Worm (Caenorhabditis elegans) whole organism, young adult: Measurements from ENCODE around the gene cdh-5.

Experiments
- B0019.2 ChIP-seq: fragments of 200-800 bp; sonication (Bioruptor generic); conservative IDR thresholded peaks from 2 replicates; pipeline ENCODE4 v1.3.6; 2022; ENCODE audit warnings: missing genetic modification reagents, missing genetic modification characterization, missing compliant biosample characterization
- B0035.1 ChIP-seq: sonication (generic microtip); optimal IDR thresholded peaks from 2 replicates; lab custom pipeline; 2016; ENCODE audit warnings: missing genetic modification characterization, mild to moderate bottlenecking, missing compliant biosample characterization, missing genotype, missing genetic modification reagents
- B0336.3 ChIP-seq: fragments of 200-800 bp; sonication (Bioruptor generic); IDR thresholded peaks from 2 replicates; pipeline ENCODE4 v1.3.6; 2022; ENCODE audit warnings: missing genetic modification characterization, missing compliant biosample characterization
- D2030.7 ChIP-seq: fragments of 200-800 bp; sonication (Bioruptor generic); IDR thresholded peaks from 2 replicates; pipeline ENCODE4 v1.3.6; 2022; ENCODE audit warnings: missing genetic modification reagents, missing genetic modification characterization, missing compliant biosample characterization
- F55B11.4 ChIP-seq: sonication (generic microtip); optimal IDR thresholded peaks from 2 replicates; lab custom pipeline; 2016; ENCODE audit warnings: missing compliant biosample characterization, missing genetic modification characterization, borderline replicate concordance; ENCODE audit not compliant: insufficient read depth
- K11D2.4 ChIP-seq: fragments of 200-800 bp; sonication (Bioruptor generic); IDR thresholded peaks from 2 replicates; pipeline ENCODE4 v1.3.6; 2022; ENCODE audit warnings: missing genetic modification reagents, missing genetic modification characterization, missing compliant biosample characterization
- K12H6.12 ChIP-seq: fragments of 200-800 bp; sonication (Bioruptor generic); optimal IDR thresholded peaks from 2 replicates; lab custom pipeline; 2018; ENCODE audit warnings: mild to moderate bottlenecking, missing genetic modification characterization, missing compliant biosample characterization
- Y53G8AR.9 ChIP-seq: fragments of 200-800 bp; sonication (Bioruptor generic); conservative IDR thresholded peaks from 2 replicates; pipeline ENCODE4 v1.3.6; 2022; ENCODE audit warnings: missing genetic modification reagents, missing genetic modification characterization, missing compliant biosample characterization
- Y95B8A.8 ChIP-seq: fragments of 200-800 bp; sonication (Bioruptor generic); IDR thresholded peaks from 2 replicates; pipeline ENCODE4 v1.3.6; 2022; ENCODE audit warnings: missing genetic modification reagents, missing genetic modification characterization, missing compliant biosample characterization
- ZK185.1 ChIP-seq: sonication (generic microtip); optimal IDR thresholded peaks from 2 replicates; lab custom pipeline; 2016; ENCODE audit warnings: mild to moderate bottlenecking, missing genetic modification characterization, missing compliant biosample characterization; ENCODE audit not compliant: poor library complexity, severe bottlenecking
- akir-1 ChIP-seq: fragments of 200-800 bp; sonication (Bioruptor generic); optimal IDR thresholded peaks from 2 replicates; lab custom pipeline; 2018; ENCODE audit warnings: mild to moderate bottlenecking, missing genetic modification characterization, moderate library complexity, missing compliant biosample characterization
- attf-5 ChIP-seq: fragments of 200-800 bp; sonication (Bioruptor generic); optimal IDR thresholded peaks from 2 replicates; lab custom pipeline; 2018; ENCODE audit warnings: mild to moderate bottlenecking, missing genetic modification characterization, missing compliant biosample characterization
- bed-1 ChIP-seq: fragments of 200-800 bp; sonication (Bioruptor generic); IDR thresholded peaks from 2 replicates; pipeline ENCODE4 v1.3.6; 2022; ENCODE audit warnings: missing genetic modification reagents, missing genetic modification characterization, missing compliant biosample characterization
- cebp-1 ChIP-seq, 2 experiments: fragments of 200-800 bp in 1 of 2; sonication (Bioruptor generic) in 1 of 2; sonication (generic microtip) in 1 of 2; IDR thresholded peaks in 1 of 2; optimal IDR thresholded peaks in 1 of 2; 2 replicates each; pipeline versions ENCODE4 v1.3.6 to Lab custom; 2017 to 2022; ENCODE audit warnings: missing compliant biosample characterization in 2 of 2, missing genetic modification characterization in 2 of 2, mild to moderate bottlenecking in 1 of 2, missing genetic modification reagents in 1 of 2, moderate library complexity in 1 of 2
- ceh-100 ChIP-seq: fragments of 200-800 bp; sonication (Bioruptor generic); IDR thresholded peaks from 2 replicates; pipeline ENCODE4 v1.3.6; 2022; ENCODE audit warnings: missing genetic modification reagents, missing genetic modification characterization, missing compliant biosample characterization
- ceh-91 ChIP-seq: fragments of 200-800 bp; sonication (Bioruptor generic); IDR thresholded peaks from 2 replicates; pipeline ENCODE4 v1.3.6; 2022; ENCODE audit warnings: missing genetic modification reagents, missing genetic modification characterization, missing compliant biosample characterization
- die-1 ChIP-seq: sonication (generic microtip); optimal IDR thresholded peaks from 2 replicates; lab custom pipeline; 2016; ENCODE audit warnings: missing genotype, mild to moderate bottlenecking, missing genetic modification characterization, missing compliant biosample characterization
- dox-1 ChIP-seq: fragments of 200-800 bp; sonication (Bioruptor generic); IDR thresholded peaks from 2 replicates; pipeline ENCODE4 v1.3.6; 2022; ENCODE audit warnings: missing genetic modification reagents, missing genetic modification characterization, missing compliant biosample characterization
- dpff-1 ChIP-seq: sonication (generic microtip); optimal IDR thresholded peaks from 2 replicates; lab custom pipeline; 2017; ENCODE audit warnings: mild to moderate bottlenecking, missing genetic modification characterization, missing compliant biosample characterization
- dpl-1 ChIP-seq: fragments of 150-350 bp; optimal IDR thresholded peaks from 2 replicates; lab custom pipeline; 2014; ENCODE audit warnings: missing biosample characterization, missing genetic modification reagents, missing genetic modification characterization
- efl-1 ChIP-seq: fragments of 150-350 bp; optimal IDR thresholded peaks from 2 replicates; lab custom pipeline; 2014; ENCODE audit warnings: missing biosample characterization, missing genetic modification reagents, missing genetic modification characterization
- egl-18 ChIP-seq: fragments of 200-800 bp; sonication (Bioruptor generic); IDR thresholded peaks from 2 replicates; pipeline ENCODE4 v1.3.6; 2022; ENCODE audit warnings: missing genetic modification reagents, missing genetic modification characterization, missing compliant biosample characterization
- ekl-4 ChIP-seq: fragments of 200-800 bp; sonication (Bioruptor generic); IDR thresholded peaks from 2 replicates; pipeline ENCODE4 v1.3.6; 2022; ENCODE audit warnings: missing genetic modification reagents, missing genetic modification characterization, missing compliant biosample characterization
- hmg-1.2 ChIP-seq: fragments of 200-800 bp; sonication (Bioruptor generic); IDR thresholded peaks from 2 replicates; pipeline ENCODE4 v1.3.6; 2022; ENCODE audit warnings: missing genetic modification reagents, missing genetic modification characterization, missing compliant biosample characterization
- hsf-1 ChIP-seq: fragments of 200-800 bp; sonication (Bioruptor generic); IDR thresholded peaks from 2 replicates; pipeline ENCODE4 v1.3.6; 2022; ENCODE audit warnings: missing genetic modification reagents, missing genetic modification characterization, missing compliant biosample characterization
- lin-26 ChIP-seq: fragments of 200-800 bp; sonication (Bioruptor generic); IDR thresholded peaks from 2 replicates; pipeline ENCODE4 v1.3.6; 2022; ENCODE audit warnings: missing genetic modification reagents, missing genetic modification characterization, missing compliant biosample characterization
- lin-35 ChIP-seq, 3 experiments: fragments of 150-350 bp in 2 of 3; sonication (generic microtip) in 1 of 3; optimal IDR thresholded peaks; 2 replicates each; lab custom pipeline; 2014 to 2018; ENCODE audit warnings: missing biosample characterization in 3 of 3, missing genetic modification characterization in 3 of 3, missing genetic modification reagents in 3 of 3
- lin-40 ChIP-seq: sonication (generic microtip); optimal IDR thresholded peaks from 2 replicates; lab custom pipeline; 2016; ENCODE audit warnings: missing genetic modification characterization, mild to moderate bottlenecking, missing compliant biosample characterization, missing genotype, missing genetic modification reagents
- lsy-27 ChIP-seq: sonication (generic microtip); optimal IDR thresholded peaks from 2 replicates; lab custom pipeline; 2017; ENCODE audit warnings: missing genetic modification characterization, mild to moderate bottlenecking, missing compliant biosample characterization, antibody characterized with exemption, missing genotype, borderline replicate concordance; ENCODE audit not compliant: insufficient read depth
- madf-3 ChIP-seq: fragments of 200-800 bp; sonication (Bioruptor generic); IDR thresholded peaks from 2 replicates; pipeline ENCODE4 v1.3.6; 2022; ENCODE audit warnings: missing genetic modification reagents, missing genetic modification characterization, missing compliant biosample characterization
- mcd-1 ChIP-seq: fragments of 200-800 bp; sonication (Bioruptor generic); IDR thresholded peaks from 2 replicates; pipeline ENCODE4 v1.3.6; 2022; ENCODE audit warnings: missing genetic modification reagents, missing genetic modification characterization, missing compliant biosample characterization
- nhr-120 ChIP-seq: fragments of 200-800 bp; sonication (Bioruptor generic); IDR thresholded peaks from 2 replicates; pipeline ENCODE4 v1.3.6; 2022; ENCODE audit warnings: missing genetic modification characterization, missing compliant biosample characterization
- nhr-179 ChIP-seq: sonication (generic microtip); optimal IDR thresholded peaks from 2 replicates; lab custom pipeline; 2016; ENCODE audit warnings: mild to moderate bottlenecking, missing genetic modification characterization, missing compliant biosample characterization
- nhr-80 ChIP-seq: sonication (generic microtip); optimal IDR thresholded peaks from 2 replicates; lab custom pipeline; 2016; ENCODE audit warnings: missing genetic modification characterization, missing compliant biosample characterization
- nhr-90 ChIP-seq: sonication (generic microtip); optimal IDR thresholded peaks from 2 replicates; lab custom pipeline; 2016; ENCODE audit warnings: missing genotype, mild to moderate bottlenecking, missing genetic modification characterization, missing compliant biosample characterization
- rcor-1 ChIP-seq: fragments of 200-800 bp; sonication (Bioruptor generic); IDR thresholded peaks from 2 replicates; pipeline ENCODE4 v1.3.6; 2022; ENCODE audit warnings: missing genetic modification reagents, missing genetic modification characterization, missing compliant biosample characterization
- snpc-3.4 ChIP-seq: sonication (generic microtip); optimal IDR thresholded peaks from 2 replicates; lab custom pipeline; 2017; ENCODE audit warnings: missing genetic modification characterization, mild to moderate bottlenecking, missing compliant biosample characterization, antibody characterized with exemption, moderate library complexity, missing genotype, missing genetic modification reagents
- snpc-4 ChIP-seq, 5 experiments: fragments of 150-350 bp in 1 of 5; sonication (generic microtip) in 4 of 5; optimal IDR thresholded peaks; 2 replicates each; lab custom pipeline; 2014 to 2018; ENCODE audit warnings: missing genetic modification characterization in 5 of 5, missing biosample characterization in 3 of 5, antibody characterized with exemption in 2 of 5, mild to moderate bottlenecking in 2 of 5, missing compliant biosample characterization in 2 of 5, missing genotype in 2 of 5, moderate library complexity in 2 of 5, missing genetic modification reagents in 1 of 5
- tbp1 ChIP-seq: fragments of 200-800 bp; sonication (Bioruptor generic); optimal IDR thresholded peaks from 2 replicates; lab custom pipeline; 2018; ENCODE audit warnings: mild to moderate bottlenecking, missing genetic modification characterization, missing compliant biosample characterization
- tlf-1 ChIP-seq: fragments of 200-800 bp; sonication (Bioruptor generic); optimal IDR thresholded peaks from 2 replicates; lab custom pipeline; 2018; ENCODE audit warnings: mild to moderate bottlenecking, missing genetic modification characterization, missing compliant biosample characterization
- unc-130 ChIP-seq: sonication (generic microtip); optimal IDR thresholded peaks from 2 replicates; lab custom pipeline; 2016; ENCODE audit warnings: missing genetic modification reagents, missing genetic modification characterization, missing compliant biosample characterization
- xnd-1 ChIP-seq: sonication (generic microtip); optimal IDR thresholded peaks from 2 replicates; lab custom pipeline; 2016; ENCODE audit warnings: missing genotype, missing genetic modification reagents, missing genetic modification characterization, missing compliant biosample characterization
- zfh-2 ChIP-seq: fragments of 200-800 bp; sonication (Bioruptor generic); conservative IDR thresholded peaks from 2 replicates; pipeline ENCODE4 v1.3.6; 2022; ENCODE audit warnings: missing genetic modification reagents, missing genetic modification characterization, missing compliant biosample characterization
- zim-3 ChIP-seq: sonication (generic microtip); optimal IDR thresholded peaks from 2 replicates; lab custom pipeline; 2017; ENCODE audit warnings: mild to moderate bottlenecking, missing genetic modification characterization, moderate library complexity, missing compliant biosample characterization
- ztf-25 ChIP-seq: fragments of 200-800 bp; sonication (Bioruptor generic); IDR thresholded peaks from 2 replicates; pipeline ENCODE4 v1.3.6; 2022; ENCODE audit warnings: missing genetic modification reagents, missing genetic modification characterization, missing compliant biosample characterization

The cdh-5 gene

DNA sequence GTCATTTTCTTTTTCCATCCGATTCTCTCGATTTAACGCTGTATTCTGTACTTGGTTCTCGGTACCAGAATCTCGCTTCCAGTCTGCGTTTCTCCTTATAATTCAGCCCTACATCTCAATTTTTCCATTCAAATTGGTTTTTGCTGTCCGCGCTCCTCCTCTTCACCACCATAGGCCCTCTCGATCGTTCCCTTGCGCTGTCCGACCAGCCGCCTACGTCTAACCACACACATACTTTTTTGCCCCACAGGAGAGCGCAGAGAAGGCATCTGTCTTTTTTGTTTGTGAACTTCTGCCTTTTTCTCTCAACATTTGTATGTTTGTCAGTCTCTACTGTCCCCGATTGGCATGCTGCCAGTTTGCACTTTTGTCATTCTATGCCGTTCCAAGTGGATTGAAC, 41.4 kb upstream of the cdh-5 start, which contains the start of gene F42A9.11:
TSS of gene F42A9.11 (plus strand) at position 310 of the 400 bp plus-strand sequence.
- TF ChIP-seq lin-35 (GFP tag; optimal IDR thresholded peaks at IDR 0.05; lab: Kevin White, UChicago), result no peak
- TF ChIP-seq mcd-1, result peak; percentile 35
- no peak for TF ChIP-seq xnd-1 (tag; lab: Kevin White, UChicago)
- no peak for TF ChIP-seq snpc-3.4 (tag; lab: Kevin White, UChicago)
- TF ChIP-seq dox-1, result peak; percentile 29; the same call in 1 of the 2 replicates
- TF ChIP-seq ztf-25 (GFP tag; lab: Robert Waterston, UW), result 0 out of 2 replicates have a peak, but pooled peaks have one; percentile 17
- TF ChIP-seq efl-1 (GFP tag; lab: Kevin White, UChicago), result no peak
- TF ChIP-seq lin-40 (tag; lab: Kevin White, UChicago), result peak; percentile 12
- peak; percentile 62; the same call in 1 of the 2 replicates for TF ChIP-seq lin-26
- TF ChIP-seq K12H6.12, result no peak
- TF ChIP-seq egl-18 (GFP tag; lab: Robert Waterston, UW), result no peak
- TF ChIP-seq dpl-1 (GFP tag; lab: Kevin White, UChicago), result no peak
- TF ChIP-seq B0336.3, result 0 out of 2 replicates have a peak, but pooled peaks have one; percentile 28
- TF ChIP-seq ekl-4 (GFP tag; lab: Robert Waterston, UW), result peak; percentile 35; the same call in 1 of the 2 replicates
- TF ChIP-seq zfh-2 (GFP tag; lab: Robert Waterston, UW), result peak; percentile 89
- no peak for TF ChIP-seq ZK185.1
- no peak for TF ChIP-seq B0035.1 (tag; lab: Kevin White, UChicago)
- TF ChIP-seq cebp-1 (GFP tag; IDR thresholded peaks at IDR 0.05; lab: Robert Waterston, UW), result no peak
- TF ChIP-seq cebp-1 (tag; optimal IDR thresholded peaks at IDR 0.05; lab: Kevin White, UChicago), result peak; percentile 31
- TF ChIP-seq attf-5, result peak; percentile 47
- TF ChIP-seq die-1, result peak; percentile 14
- TF ChIP-seq K11D2.4 (GFP tag; lab: Robert Waterston, UW), result peak; percentile 31; the same call in 1 of the 2 replicates
- no peak for TF ChIP-seq D2030.7
- TF ChIP-seq ceh-100 (GFP tag; lab: Robert Waterston, UW), result no peak
- TF ChIP-seq nhr-80 (tag; lab: Kevin White, UChicago), result peak; percentile 30
- TF ChIP-seq snpc-4 (GFP tag; optimal IDR thresholded peaks at IDR 0.05; lab: Kevin White, UChicago), result no peak
- TF ChIP-seq snpc-4 (tag; optimal IDR thresholded peaks at IDR 0.05; lab: Kevin White, UChicago), result peak in 3 of 4 experiments; percentile 9 to 29 (median 11)
- peak; percentile 12 for TF ChIP-seq zim-3
- no peak for TF ChIP-seq rcor-1 (GFP tag; lab: Robert Waterston, UW)
- TF ChIP-seq ceh-91 (GFP tag; lab: Robert Waterston, UW), result no peak
- no peak for TF ChIP-seq nhr-179 (tag; lab: Kevin White, UChicago)
- no peak for TF ChIP-seq F55B11.4

DNA sequence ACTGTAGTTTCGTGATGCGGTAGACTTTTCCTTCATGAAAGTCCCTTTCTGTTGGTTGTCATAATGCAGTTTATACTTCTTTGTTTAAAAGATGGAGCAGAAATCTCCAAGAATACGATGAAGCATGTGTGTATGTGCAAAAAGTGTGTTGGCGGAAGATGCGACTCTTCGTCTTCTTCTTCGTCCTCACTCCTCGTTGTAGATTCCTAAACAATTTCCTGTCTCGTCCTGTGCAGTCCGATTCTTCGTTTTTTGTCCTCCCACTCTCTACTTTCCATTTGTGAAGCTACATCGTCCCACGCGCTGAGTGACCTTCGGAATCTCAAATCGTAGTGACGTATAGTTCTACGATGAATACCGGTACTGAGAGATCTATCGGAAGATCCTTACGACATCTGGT, 40.5 kb upstream of the cdh-5 start:
- TF ChIP-seq Y53G8AR.9 (GFP tag; lab: Robert Waterston, UW) (0 out of 2 replicates have a peak, but pooled peaks have one; percentile 25), cebp-1 (GFP tag; IDR thresholded peaks at IDR 0.05; lab: Robert Waterston, UW) (no peak), cebp-1 (tag; optimal IDR thresholded peaks at IDR 0.05; lab: Kevin White, UChicago) (no peak)

DNA sequence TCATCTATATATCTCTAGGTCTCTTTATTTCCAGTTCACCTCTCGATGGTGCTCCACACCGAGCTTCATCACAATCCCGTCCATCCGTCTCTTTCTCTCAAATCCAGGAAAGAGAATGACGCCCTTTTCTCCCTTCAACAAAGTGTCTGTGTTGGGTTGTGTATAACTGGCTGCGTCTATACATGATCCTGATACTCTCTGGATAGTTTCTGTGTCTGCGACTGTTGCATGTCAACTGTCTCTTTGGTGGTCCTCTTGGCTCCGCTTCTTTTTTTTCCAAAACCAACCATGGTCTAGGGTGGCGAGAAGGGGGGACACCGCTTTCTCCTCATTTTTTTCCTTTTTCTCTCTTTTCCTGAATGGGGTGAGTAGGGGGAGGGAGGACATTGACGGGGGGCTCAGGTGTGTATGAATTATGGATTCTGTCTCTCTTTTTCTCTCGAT, 39.1 kb upstream of the cdh-5 start:
- TF ChIP-seq B0035.1 (tag; lab: Kevin White, UChicago) (no peak), nhr-90 (tag; lab: Kevin White, UChicago) (no peak), nhr-120 (GFP tag; lab: Robert Waterston, UW) (no peak), hmg-1.2 (GFP tag; lab: Robert Waterston, UW) (peak; percentile 58; the same call in 1 of the 2 replicates), B0019.2 (no peak), unc-130 (GFP tag; lab: Kevin White, UChicago) (no peak), tlf-1 (GFP tag; lab: Kevin White, UChicago) (no peak), akir-1 (GFP tag; lab: Kevin White, UChicago) (no peak), Y95B8A.8 (GFP tag; lab: Robert Waterston, UW) (no peak), snpc-3.4 (tag; lab: Kevin White, UChicago) (no peak), bed-1 (GFP tag; lab: Robert Waterston, UW) (no peak), madf-3 (no peak), dpff-1 (tag; lab: Kevin White, UChicago) (no peak), lsy-27 (tag; lab: Kevin White, UChicago) (no peak), hsf-1 (GFP tag; lab: Robert Waterston, UW) (no peak), tbp1 (GFP tag; lab: Kevin White, UChicago) (no peak)
